Worm (Caenorhabditis elegans): ENCODE measurements around the gene ZC239.22.
"Not testable (repeated sequence)": the region's sequence is repeated elsewhere in the genome, so short reads cannot be mapped to it uniquely, and the experiment has no call there.

The ZC239.22 gene

ce11 chrII:3185848-3186247 lies 34.8 kb downstream of the ZC239.22 start:
- TF ChIP-seq flt-1 (GFP tag; IDR thresholded peaks at IDR 0.05), result no peak
- TF ChIP-seq B0310.2 (tag; optimal IDR thresholded peaks at IDR 0.05), result no peak

DNA sequence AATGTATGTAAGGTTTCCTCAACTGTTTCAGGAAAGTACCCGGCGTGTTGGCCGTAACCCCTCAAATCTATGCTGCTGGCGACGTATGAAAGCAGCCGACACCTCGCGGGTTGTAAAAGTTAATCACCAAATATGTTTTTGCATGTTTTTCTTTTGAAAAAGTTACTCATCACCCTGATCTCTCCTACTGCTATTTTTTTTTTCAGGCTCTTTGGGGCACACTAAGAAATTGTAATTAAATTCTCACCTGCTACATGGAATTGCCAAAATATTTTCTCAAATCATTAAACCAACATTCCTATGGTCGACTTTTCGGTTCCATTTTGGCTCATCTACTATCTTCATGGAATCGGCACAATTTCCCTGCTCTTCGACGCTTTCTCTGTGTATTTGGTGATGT lies 35.8 kb downstream of the ZC239.22 start, which contains the start of gene sri-78:
sri-78 (plus strand) TSS at position 301 of the 400 bp plus-strand sequence.
- TF ChIP-seq ceh-13 (GFP tag; optimal IDR thresholded peaks at IDR 0.05); hmg-4 (GFP tag; optimal IDR thresholded peaks at IDR 0.05); flt-1 (GFP tag; IDR thresholded peaks at IDR 0.05): not testable (repeated sequence)

- TF ChIP-seq scrt-1 (GFP tag; IDR thresholded peaks at IDR 0.05); flt-1 (GFP tag; IDR thresholded peaks at IDR 0.05); ceh-36 (tag; optimal IDR thresholded peaks at IDR 0.05): not testable (repeated sequence)
These were observed 37.3 kb downstream of the ZC239.22 start, which contains the start of the genes Y27F2A.6 and Y27F2A.8 for ce11 chrII:3183300-3183840. Y27F2A.6 (minus strand) TSS chrII:3183400. Y27F2A.8 (plus strand) TSS chrII:3183790.

DNA sequence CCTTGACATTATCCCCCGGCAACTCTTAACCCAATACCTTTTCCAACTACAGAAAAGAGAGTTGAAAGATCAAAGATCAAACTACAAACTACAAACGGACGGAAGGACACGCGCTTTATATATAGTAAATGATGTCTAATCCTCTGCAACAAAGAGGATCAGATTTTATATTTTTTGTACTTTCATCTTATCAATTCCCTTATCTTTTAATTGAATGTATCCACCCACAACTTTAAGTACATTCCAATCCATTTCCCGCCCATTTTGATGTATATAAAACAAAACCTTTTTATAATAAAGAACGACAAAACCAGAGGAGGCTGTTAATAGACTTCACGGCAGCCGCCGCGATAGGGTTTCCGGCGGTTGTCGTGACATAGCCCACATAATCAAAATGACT lies 43.0 kb downstream of the ZC239.22 start, which contains the start of gene sri-40:
sri-40 (plus strand) TSS at position 301 of the 400 bp plus-strand sequence.
- not testable (repeated sequence) for TF ChIP-seq scrt-1 (GFP tag; IDR thresholded peaks at IDR 0.05); tbx-11 (GFP tag; IDR thresholded peaks at IDR 0.05); ama-1 (optimal IDR thresholded peaks at IDR 0.05)

ce11 chrII:3172176-3172575 lies 48.4 kb downstream of the ZC239.22 start, which contains the start of gene Y27F2A.10:
Y27F2A.10 (minus strand) TSS chrII:3172276.
- TF ChIP-seq ets-7 (tag; optimal IDR thresholded peaks at IDR 0.05), result no peak
- no peak for TF ChIP-seq flt-1 (GFP tag; IDR thresholded peaks at IDR 0.05)
- TF ChIP-seq B0310.2 (tag; optimal IDR thresholded peaks at IDR 0.05), result no peak

- TF ChIP-seq flt-1 (GFP tag; IDR thresholded peaks at IDR 0.05), result no peak
- no peak for TF ChIP-seq ama-1 (optimal IDR thresholded peaks at IDR 0.05)
- TF ChIP-seq pes-1 (GFP tag; IDR thresholded peaks at IDR 0.05), result no peak
- TF ChIP-seq hnd-1 (tag; optimal IDR thresholded peaks at IDR 0.05), result no peak
- no peak for TF ChIP-seq hmg-4 (GFP tag; optimal IDR thresholded peaks at IDR 0.05)
- TF ChIP-seq scrt-1 (GFP tag; IDR thresholded peaks at IDR 0.05), result no peak
- no peak for TF ChIP-seq tra-4 (tag; optimal IDR thresholded peaks at IDR 0.05)
- no peak for TF ChIP-seq tbx-11 (GFP tag; IDR thresholded peaks at IDR 0.05)
These were observed 50.5 kb downstream of the ZC239.22 start, which contains the start of gene fbxc-55 for ce11 chrII:3170089-3170488. fbxc-55 (minus strand) TSS chrII:3170189.
